Fruit fly (Drosophila melanogaster): Measurements from ENCODE around the gene CG31269.

Gene CG31269

dm6 chr3R:17149080-17149746 is 22.3 kb downstream of the CG31269 start, which contains the start of the genes m-cup and Det (continued):
- TF ChIP-seq cad (GFP tag; optimal IDR thresholded peaks at IDR 0.05) (no peak), CG16813 (GFP tag; IDR thresholded peaks at IDR 0.05; ENCODE audit: partially characterized antibody) (peak; percentile 79), her (GFP tag; optimal IDR thresholded peaks at IDR 0.05) (no peak), Atf-2 (GFP tag; optimal IDR thresholded peaks at IDR 0.05) (no peak), Stat92E (GFP tag; optimal IDR thresholded peaks at IDR 0.05) (no peak), CG7372 (GFP tag; IDR thresholded peaks at IDR 0.05) (no peak), ash1 (GFP tag; optimal IDR thresholded peaks at IDR 0.05) (no peak), Gsc (GFP tag; IDR thresholded peaks at IDR 0.05) (no peak), Hmr (GFP tag; optimal IDR thresholded peaks at IDR 0.05) (peak; percentile 23), CG7556 (GFP tag; optimal IDR thresholded peaks at IDR 0.05) (no peak), CG33557 (GFP tag; optimal IDR thresholded peaks at IDR 0.05) (no peak), nau (GFP tag; optimal IDR thresholded peaks at IDR 0.05) (no peak), mam (GFP tag; optimal IDR thresholded peaks at IDR 0.05) (no peak), CG6175 (GFP tag; IDR thresholded peaks at IDR 0.05) (no peak), ERR (GFP tag; optimal IDR thresholded peaks at IDR 0.05) (no peak), HmgZ (tag; optimal IDR thresholded peaks at IDR 0.05) (no peak), crol (GFP tag; IDR thresholded peaks at IDR 0.05) (no peak), CG8290 (GFP tag; optimal IDR thresholded peaks at IDR 0.05) (no peak), CG8290 (tag; optimal IDR thresholded peaks at IDR 0.05) (no peak), CG12104 (GFP tag; optimal IDR thresholded peaks at IDR 0.05) (peak; percentile 23), pita (GFP tag; optimal IDR thresholded peaks at IDR 0.05) (no peak), CG3847 (GFP tag; IDR thresholded peaks at IDR 0.05) (peak; percentile 49; the same call in 1 of the 2 replicates), Dref (GFP tag; IDR thresholded peaks at IDR 0.05) (peak; percentile 69), Opbp (GFP tag; IDR thresholded peaks at IDR 0.05; ENCODE audit: partially characterized antibody) (peak; percentile 49; the same call in 2 of the 3 replicates), CG9727 (GFP tag; optimal IDR thresholded peaks at IDR 0.05) (peak; percentile 30), CG8089 (GFP tag; optimal IDR thresholded peaks at IDR 0.05) (no peak), dan (GFP tag; IDR thresholded peaks at IDR 0.05) (no peak), tap (tag; optimal IDR thresholded peaks at IDR 0.05) (no peak), phol (tag; optimal IDR thresholded peaks at IDR 0.05) (peak; percentile 61), Dll (GFP tag; IDR thresholded peaks at IDR 0.05; ENCODE audit: partially characterized antibody) (peak; percentile 88), dpn (GFP tag; optimal IDR thresholded peaks at IDR 0.05) (peak in 1 of 2 experiments; percentile 18), stwl (tag; optimal IDR thresholded peaks at IDR 0.05) (peak; percentile 83), Mrtf (GFP tag; IDR thresholded peaks at IDR 0.05) (no peak), pan (optimal IDR thresholded peaks at IDR 0.05) (no peak), pan (GFP tag; optimal IDR thresholded peaks at IDR 0.05 in 1 of 2, IDR thresholded peaks at IDR 0.05 in 1 of 2) (peak in 1 of 2 experiments; percentile 33), CG4820 (GFP tag; optimal IDR thresholded peaks at IDR 0.05) (peak; percentile 5), pzg (GFP tag; optimal IDR thresholded peaks at IDR 0.05) (peak; percentile 76), btn (GFP tag; optimal IDR thresholded peaks at IDR 0.05) (no peak), CG9797 (GFP tag; optimal IDR thresholded peaks at IDR 0.05) (peak; percentile 47), CG15514 (GFP tag; optimal IDR thresholded peaks at IDR 0.05) (peak; percentile 32), Scr (GFP tag; IDR thresholded peaks at IDR 0.05; ENCODE audit: partially characterized antibody) (peak; percentile 82), CG13424 (tag; optimal IDR thresholded peaks at IDR 0.05) (peak; percentile 28), CG10543 (GFP tag; optimal IDR thresholded peaks at IDR 0.05) (peak; percentile 24), Bgb (GFP tag; IDR thresholded peaks at IDR 0.05; ENCODE audit: partially characterized antibody) (peak; percentile 64), grau (tag; optimal IDR thresholded peaks at IDR 0.05) (no peak), fu2 (GFP tag; optimal IDR thresholded peaks at IDR 0.05) (no peak), Dbx (GFP tag; IDR thresholded peaks at IDR 0.05) (no peak), CG10431 (GFP tag; optimal IDR thresholded peaks at IDR 0.05) (no peak), H15 (GFP tag; IDR thresholded peaks at IDR 0.05) (no peak), CG1602 (GFP tag; optimal IDR thresholded peaks at IDR 0.05) (no peak)

Data from whole organism, embryonic.